Worm (Caenorhabditis elegans): ENCODE measurements around the gene F21F8.5.

ce11 chrV:8221083-8221538 is 45.0 kb downstream of the F21F8.5 start, which contains the start of the genes cogc-6 and air-1:
- no peak for TF ChIP-seq nhr-23 (tag; optimal IDR thresholded peaks at IDR 0.05)
- no peak for TF ChIP-seq R02D3.7 (tag; optimal IDR thresholded peaks at IDR 0.05)
